Worm (Caenorhabditis elegans): ENCODE data around the gene cyp-37A1.

ce11 chrII:14065486-14065885, 48.7 kb upstream of the cyp-37A1 start:
- TF ChIP-seq B0310.2 (tag; optimal IDR thresholded peaks at IDR 0.05), result no peak
- TF ChIP-seq sea-1 (GFP tag; conservative IDR thresholded peaks at IDR 0.05), result no peak
- no peak for TF ChIP-seq tbx-37 (GFP tag; conservative IDR thresholded peaks at IDR 0.05)
- no peak for TF ChIP-seq ama-1 (optimal IDR thresholded peaks at IDR 0.05)
- TF ChIP-seq hnd-1 (tag; optimal IDR thresholded peaks at IDR 0.05), result no peak
- no peak for TF ChIP-seq tbx-11 (GFP tag; IDR thresholded peaks at IDR 0.05)
- TF ChIP-seq aly-1 (tag; optimal IDR thresholded peaks at IDR 0.05), result no peak
- no peak for TF ChIP-seq hmg-4 (GFP tag; optimal IDR thresholded peaks at IDR 0.05)
- no peak for TF ChIP-seq flt-1 (GFP tag; IDR thresholded peaks at IDR 0.05)
- TF ChIP-seq scrt-1 (GFP tag; IDR thresholded peaks at IDR 0.05), result no peak
- no peak for TF ChIP-seq tra-4 (tag; optimal IDR thresholded peaks at IDR 0.05)
- TF ChIP-seq hmbx-1 (tag; optimal IDR thresholded peaks at IDR 0.05), result no peak
